Fruit fly (Drosophila melanogaster) whole organism, embryonic: ENCODE data around the gene mop.

Source experiments
- Aef1 ChIP-seq: fragments of 200-800 bp; sonication (Bioruptor generic); IDR thresholded peaks from 3 replicates; pipeline ENCODE4 v1.3.6; 2022; ENCODE audit warnings: missing biosample characterization, missing genetic modification characterization
- CG10979 ChIP-seq: fragments of 200-800 bp; sonication (Bioruptor generic); optimal IDR thresholded peaks from 2 replicates; lab custom pipeline; 2018; ENCODE audit warnings: missing biosample characterization, mild to moderate bottlenecking, missing genetic modification characterization, moderate library complexity
- CG12104 ChIP-seq: fragments of 200-800 bp; sonication (Bioruptor generic); optimal IDR thresholded peaks from 3 replicates; lab custom pipeline; 2016; ENCODE audit warnings: missing biosample characterization, missing genetic modification characterization
- CG12155 ChIP-seq: fragments of 200-800 bp; sonication (Bioruptor generic); optimal IDR thresholded peaks from 3 replicates; lab custom pipeline; 2016; ENCODE audit warnings: missing biosample characterization, missing genetic modification characterization
- CG12219 ChIP-seq: fragments of 200-800 bp; sonication (Bioruptor generic); optimal IDR thresholded peaks from 3 replicates; lab custom pipeline; 2018; ENCODE audit warnings: missing biosample characterization, mild to moderate bottlenecking, missing genetic modification characterization
- CG12659 ChIP-seq: fragments of 200-800 bp; sonication (Bioruptor generic); optimal IDR thresholded peaks from 3 replicates; lab custom pipeline; 2017; ENCODE audit warnings: mild to moderate bottlenecking, missing biosample characterization, missing genetic modification reagents, missing genetic modification characterization
- CG13123 ChIP-seq: fragments of 200-800 bp; sonication (Bioruptor generic); optimal IDR thresholded peaks from 2 replicates; lab custom pipeline; 2016; ENCODE audit warnings: missing biosample characterization, missing genetic modification characterization
- CG13287 ChIP-seq: fragments of 200-800 bp; sonication (Bioruptor generic); IDR thresholded peaks from 2 replicates; pipeline ENCODE4 v1.3.6; 2022; ENCODE audit warnings: missing biosample characterization, missing genetic modification characterization; ENCODE audit not compliant: partially characterized antibody
- CG13424 ChIP-seq: fragments of 200-800 bp; sonication (Bioruptor generic); optimal IDR thresholded peaks from 2 replicates; lab custom pipeline; 2019; ENCODE audit warnings: missing biosample characterization, mild to moderate bottlenecking, missing genetic modification characterization, moderate library complexity
- CG14014 ChIP-seq: fragments of 200-800 bp; sonication (Bioruptor generic); IDR thresholded peaks from 2 replicates; pipeline ENCODE4 v1.3.6; 2022; ENCODE audit warnings: missing biosample characterization, missing genetic modification characterization
- CG15479 ChIP-seq: fragments of 200-800 bp; sonication (Bioruptor generic); optimal IDR thresholded peaks from 3 replicates; lab custom pipeline; 2019; ENCODE audit warnings: missing biosample characterization, mild to moderate bottlenecking, missing genetic modification characterization, moderate library complexity
- CG15601 ChIP-seq: fragments of 200-800 bp; sonication (Bioruptor generic); optimal IDR thresholded peaks from 3 replicates; lab custom pipeline; 2019; ENCODE audit warnings: missing biosample characterization, mild to moderate bottlenecking, missing genetic modification characterization, moderate library complexity
- CG1603 ChIP-seq: fragments of 200-800 bp; sonication (Bioruptor generic); optimal IDR thresholded peaks from 2 replicates; lab custom pipeline; 2019; ENCODE audit warnings: missing biosample characterization, mild to moderate bottlenecking, missing genetic modification characterization, moderate library complexity
- CG17912 ChIP-seq: fragments of 200-800 bp; sonication (Bioruptor generic); optimal IDR thresholded peaks from 2 replicates; lab custom pipeline; 2018; ENCODE audit warnings: missing biosample characterization, mild to moderate bottlenecking, missing genetic modification characterization
- CG1792 ChIP-seq: fragments of 200-800 bp; sonication (Bioruptor generic); optimal IDR thresholded peaks from 2 replicates; lab custom pipeline; 2016; ENCODE audit warnings: missing biosample characterization, missing genetic modification characterization
- CG30020 ChIP-seq: fragments of 200-800 bp; optimal IDR thresholded peaks from 2 replicates; lab custom pipeline; 2019; ENCODE audit warnings: missing biosample characterization, mild to moderate bottlenecking, missing genetic modification characterization, moderate library complexity
- CG3281 ChIP-seq: fragments of 200-800 bp; sonication (Bioruptor generic); optimal IDR thresholded peaks from 3 replicates; lab custom pipeline; 2017; ENCODE audit warnings: missing biosample characterization, mild to moderate bottlenecking, missing genetic modification characterization
- CG4707 ChIP-seq: fragments of 200-800 bp; sonication (Bioruptor generic); optimal IDR thresholded peaks from 2 replicates; lab custom pipeline; 2018; ENCODE audit warnings: missing biosample characterization, mild to moderate bottlenecking, missing genetic modification characterization, moderate library complexity
- CG6254 ChIP-seq: fragments of 200-800 bp; sonication (Bioruptor generic); optimal IDR thresholded peaks from 3 replicates; lab custom pipeline; 2017; ENCODE audit warnings: mild to moderate bottlenecking, missing biosample characterization, missing genetic modification reagents, missing genetic modification characterization
- CG7786 ChIP-seq: fragments of 200-800 bp; sonication (Bioruptor generic); optimal IDR thresholded peaks from 2 replicates; lab custom pipeline; 2016; ENCODE audit warnings: missing biosample characterization, missing genetic modification characterization
- CG7987 ChIP-seq: fragments of 200-800 bp; sonication (Bioruptor generic); optimal IDR thresholded peaks from 2 replicates; lab custom pipeline; 2018; ENCODE audit warnings: missing biosample characterization, mild to moderate bottlenecking, missing genetic modification characterization, moderate library complexity
- CG8478 ChIP-seq: fragments of >200 bp; optimal IDR thresholded peaks from 2 replicates; lab custom pipeline; 2018
- CG9437 ChIP-seq: fragments of 200-800 bp; sonication (Bioruptor generic); optimal IDR thresholded peaks from 2 replicates; lab custom pipeline; 2018; ENCODE audit warnings: missing biosample characterization, mild to moderate bottlenecking, missing genetic modification characterization
- CG9876 ChIP-seq: fragments of 200-800 bp; sonication (Bioruptor generic); optimal IDR thresholded peaks from 2 replicates; lab custom pipeline; 2016; ENCODE audit warnings: missing biosample characterization, missing genetic modification characterization
- D ChIP-seq, 2 experiments: fragments of 200-800 bp in 1 of 2; fragments of >200 bp in 1 of 2; sonication (Bioruptor generic) in 1 of 2; optimal IDR thresholded peaks; 2 replicates in 1 of 2; 3 replicates in 1 of 2; lab custom pipeline; 2017; ENCODE audit warnings: mild to moderate bottlenecking in 1 of 2, missing biosample characterization in 1 of 2, missing genetic modification characterization in 1 of 2, missing genetic modification reagents in 1 of 2
- D19B ChIP-seq: fragments of 200-800 bp; sonication (Bioruptor generic); optimal IDR thresholded peaks from 2 replicates; lab custom pipeline; 2017; ENCODE audit warnings: missing biosample characterization, mild to moderate bottlenecking, missing genetic modification characterization
- Dad ChIP-seq: fragments of 200-800 bp; sonication (Bioruptor generic); optimal IDR thresholded peaks from 3 replicates; lab custom pipeline; 2016; ENCODE audit warnings: missing biosample characterization, missing genetic modification characterization
- Doc2 ChIP-seq: fragments of 200-800 bp; sonication (Bioruptor generic); IDR thresholded peaks from 2 replicates; pipeline ENCODE4 v1.3.6; 2022; ENCODE audit warnings: missing biosample characterization, missing genetic modification characterization
- Ets97D ChIP-seq: fragments of 200-800 bp; sonication (Bioruptor generic); optimal IDR thresholded peaks from 3 replicates; lab custom pipeline; 2016; ENCODE audit warnings: missing biosample characterization, missing genetic modification characterization
- HHEX ChIP-seq: fragments of 200-800 bp; sonication (Bioruptor generic); optimal IDR thresholded peaks from 3 replicates; lab custom pipeline; 2017; ENCODE audit warnings: missing biosample characterization, mild to moderate bottlenecking, missing genetic modification characterization, missing genetic modification reagents
- Mad ChIP-seq: fragments of 200-800 bp; sonication (Bioruptor generic); optimal IDR thresholded peaks from 2 replicates; lab custom pipeline; 2016; ENCODE audit warnings: missing biosample characterization, missing genetic modification characterization
- Myb ChIP-seq: fragments of 200-800 bp; sonication (Bioruptor generic); optimal IDR thresholded peaks from 2 replicates; lab custom pipeline; 2016; ENCODE audit warnings: missing biosample characterization, missing genetic modification characterization
- Pdp1 ChIP-seq, 2 experiments: fragments of 200-800 bp; sonication (Bioruptor generic); optimal IDR thresholded peaks; 3 replicates each; lab custom pipeline; 2016; ENCODE audit warnings: missing biosample characterization in 2 of 2, missing genetic modification characterization in 2 of 2, mild to moderate bottlenecking in 1 of 2, moderate library complexity in 1 of 2
- Sin3A ChIP-seq: fragments of >200 bp; optimal IDR thresholded peaks from 2 replicates; lab custom pipeline; 2018
- Usf ChIP-seq: fragments of 200-800 bp; sonication (Bioruptor generic); optimal IDR thresholded peaks from 2 replicates; lab custom pipeline; 2017; ENCODE audit warnings: missing genotype, missing biosample characterization, missing genetic modification characterization
- ase ChIP-seq: fragments of 200-800 bp; sonication (Bioruptor generic); IDR thresholded peaks from 3 replicates; pipeline ENCODE4 v1.3.6; 2022; ENCODE audit warnings: missing biosample characterization, missing genetic modification characterization
- bbx ChIP-seq: fragments of 200-800 bp; sonication (Bioruptor generic); IDR thresholded peaks from 2 replicates; pipeline ENCODE4 v1.3.6; 2022; ENCODE audit warnings: missing biosample characterization, missing genetic modification characterization; ENCODE audit not compliant: partially characterized antibody
- btn ChIP-seq: fragments of 200-800 bp; sonication (Bioruptor generic); optimal IDR thresholded peaks from 2 replicates; lab custom pipeline; 2016; ENCODE audit warnings: missing biosample characterization, missing genetic modification characterization
- caup ChIP-seq: fragments of 200-800 bp; sonication (Bioruptor generic); optimal IDR thresholded peaks from 3 replicates; lab custom pipeline; 2017; ENCODE audit warnings: missing biosample characterization, mild to moderate bottlenecking, missing genetic modification characterization, moderate library complexity; ENCODE audit not compliant: severe bottlenecking
- cwo ChIP-seq: fragments of 200-800 bp; sonication (Bioruptor generic); optimal IDR thresholded peaks from 3 replicates; lab custom pipeline; 2017; ENCODE audit warnings: missing biosample characterization, missing genetic modification characterization, mild to moderate bottlenecking, moderate library complexity, missing genetic modification reagents
- dimm ChIP-seq: fragments of 200-800 bp; sonication (Bioruptor generic); IDR thresholded peaks from 2 replicates; pipeline ENCODE4 v1.3.6; 2022; ENCODE audit warnings: missing biosample characterization, missing genetic modification characterization
- fru ChIP-seq: fragments of >200 bp; optimal IDR thresholded peaks from 2 replicates; lab custom pipeline; 2017
- hth ChIP-seq: fragments of >200 bp; optimal IDR thresholded peaks from 2 replicates; lab custom pipeline; 2017; ENCODE audit warnings: inconsistent platforms
- jing ChIP-seq: fragments of 200-800 bp; sonication (Bioruptor generic); optimal IDR thresholded peaks from 2 replicates; lab custom pipeline; 2018; ENCODE audit warnings: missing biosample characterization, mild to moderate bottlenecking, missing genetic modification characterization
- sens-2 ChIP-seq: fragments of 200-800 bp; sonication (Bioruptor generic); IDR thresholded peaks from 2 replicates; pipeline ENCODE4 v1.3.6; 2022; ENCODE audit warnings: missing biosample characterization, missing genetic modification characterization
- sob ChIP-seq: fragments of 200-800 bp; sonication (Bioruptor generic); IDR thresholded peaks from 2 replicates; pipeline ENCODE4 v1.3.6; 2022; ENCODE audit warnings: missing biosample characterization, missing genetic modification characterization
- tio ChIP-seq: fragments of 200-800 bp; sonication (Bioruptor generic); optimal IDR thresholded peaks from 2 replicates; lab custom pipeline; 2017; ENCODE audit warnings: missing biosample characterization, missing genetic modification characterization, inconsistent platforms
- toy ChIP-seq: fragments of 200-800 bp; sonication (Bioruptor generic); IDR thresholded peaks from 2 replicates; pipeline ENCODE4 v1.3.6; 2022; ENCODE audit warnings: missing biosample characterization, missing genetic modification characterization
- vvl ChIP-seq: fragments of 200-800 bp; sonication (Bioruptor generic); IDR thresholded peaks from 2 replicates; pipeline ENCODE4 v1.3.6; 2022; ENCODE audit warnings: missing biosample characterization, missing genetic modification characterization
- wor ChIP-seq: fragments of 200-800 bp; sonication (Bioruptor generic); IDR thresholded peaks from 2 replicates; pipeline ENCODE4 v1.3.6; 2022; ENCODE audit warnings: missing biosample characterization, missing genetic modification characterization
- zfh2 ChIP-seq: fragments of 200-800 bp; sonication (Bioruptor generic); optimal IDR thresholded peaks from 2 replicates; lab custom pipeline; 2016; ENCODE audit warnings: missing biosample characterization, missing genetic modification characterization

Gene mop

dm6 chr3L:14790127-14790589 lies 14.2 kb upstream of the mop start (continued):
- TF ChIP-seq CG1603 (tag; lab: Kevin White, UChicago) = no peak
- peak; percentile 56 for TF ChIP-seq btn (GFP tag; lab: Kevin White, UChicago)
- TF ChIP-seq CG15479 = peak; percentile 76
- TF ChIP-seq CG13123 (GFP tag; lab: Kevin White, UChicago) = peak; percentile 85
- TF ChIP-seq ase (GFP tag; lab: Robert Waterston, UW) = peak; percentile 35; the same call in 1 of the 3 replicates
- 0 out of 2 replicates have a peak, but pooled peaks have one; percentile 22 for TF ChIP-seq toy (GFP tag; lab: Robert Waterston, UW)
- TF ChIP-seq bbx (GFP tag; lab: Robert Waterston, UW) = peak; percentile 72
- TF ChIP-seq sob = peak; percentile 91
- peak; percentile 83 for TF ChIP-seq CG12659 (GFP tag; lab: Kevin White, UChicago)
- TF ChIP-seq Sin3A (lab: Kevin White, UChicago) = peak; percentile 86
- no peak for TF ChIP-seq jing (GFP tag; lab: Kevin White, UChicago)
- peak; percentile 44 for TF ChIP-seq CG30020 (tag; lab: Kevin White, UChicago)
- peak; percentile 62 for TF ChIP-seq CG17912 (GFP tag; lab: Kevin White, UChicago)
- TF ChIP-seq CG12219 (GFP tag; lab: Kevin White, UChicago) = no peak
- no peak for TF ChIP-seq D (optimal IDR thresholded peaks at IDR 0.05; lab: Kevin White, UChicago)
- TF ChIP-seq D (GFP tag; optimal IDR thresholded peaks at IDR 0.05; lab: Kevin White, UChicago) = peak; percentile 26
- peak; percentile 63 to 89 for TF ChIP-seq Pdp1 (GFP tag; optimal IDR thresholded peaks at IDR 0.05; lab: Kevin White, UChicago)
- peak; percentile 92 for TF ChIP-seq zfh2 (GFP tag; lab: Kevin White, UChicago)
- TF ChIP-seq Mad (GFP tag; lab: Kevin White, UChicago) = peak; percentile 86
- TF ChIP-seq CG12104 (GFP tag; lab: Kevin White, UChicago) = peak; percentile 68
- TF ChIP-seq CG14014 = peak; percentile 54; the same call in 1 of the 2 replicates
- peak; percentile 82 for TF ChIP-seq CG13287
- peak; percentile 94 for TF ChIP-seq CG12155 (GFP tag; lab: Kevin White, UChicago)
- TF ChIP-seq CG6254 (GFP tag; lab: Kevin White, UChicago) = no peak
- TF ChIP-seq hth (lab: Kevin White, UChicago) = no peak
- TF ChIP-seq caup (GFP tag; lab: Kevin White, UChicago) = no peak
- peak; percentile 74 for TF ChIP-seq CG3281 (GFP tag; lab: Kevin White, UChicago)
- peak; percentile 15 for TF ChIP-seq CG15601 (tag; lab: Kevin White, UChicago)
- peak; percentile 70 for TF ChIP-seq Ets97D
- TF ChIP-seq CG10979 = peak; percentile 37
- TF ChIP-seq CG7786 (GFP tag; lab: Kevin White, UChicago) = peak; percentile 91
- TF ChIP-seq CG7987 (GFP tag; lab: Kevin White, UChicago) = peak; percentile 49
- peak; percentile 49 for TF ChIP-seq D19B (GFP tag; lab: Kevin White, UChicago)
- peak; percentile 90 for TF ChIP-seq Dad (GFP tag; lab: Kevin White, UChicago)
- peak; percentile 66 for TF ChIP-seq Myb (GFP tag; lab: Kevin White, UChicago)
- TF ChIP-seq fru (lab: Kevin White, UChicago) = no peak
- TF ChIP-seq wor (GFP tag; lab: Robert Waterston, UW) = peak; percentile 59
- TF ChIP-seq CG13424 = peak; percentile 56
- peak; percentile 19 for TF ChIP-seq Usf (GFP tag; lab: Kevin White, UChicago)
- TF ChIP-seq CG9437 = peak; percentile 61
- no peak for TF ChIP-seq Doc2
- no peak for TF ChIP-seq sens-2
- no peak for TF ChIP-seq dimm (GFP tag; lab: Robert Waterston, UW)
- TF ChIP-seq CG1792 (GFP tag; lab: Kevin White, UChicago) = peak; percentile 84
- TF ChIP-seq Aef1 (GFP tag; lab: Robert Waterston, UW) = peak; percentile 61
- no peak for TF ChIP-seq tio (GFP tag; lab: Kevin White, UChicago)
- TF ChIP-seq CG8478 (lab: Kevin White, UChicago) = no peak
- no peak for TF ChIP-seq CG4707 (GFP tag; lab: Kevin White, UChicago)
- peak; percentile 80 for TF ChIP-seq vvl (GFP tag; lab: Robert Waterston, UW)
- TF ChIP-seq CG9876 (GFP tag; lab: Kevin White, UChicago) = peak; percentile 65
- peak; percentile 13 for TF ChIP-seq cwo (GFP tag; lab: Kevin White, UChicago)
- peak; percentile 77 for TF ChIP-seq HHEX (GFP tag; lab: Kevin White, UChicago)
